Worm (Caenorhabditis elegans) whole organism, young adult: ENCODE results near the gene Y53G8AL.3.

Experiments
- F37B4.10 ChIP-seq: fragments of 200-800 bp; sonication (Bioruptor generic); IDR thresholded peaks from 2 replicates; pipeline ENCODE4 v1.3.6; 2022; ENCODE audit warnings: missing genetic modification characterization, missing compliant biosample characterization
- F57A8.1 ChIP-seq: fragments of 200-800 bp; sonication (Bioruptor generic); optimal IDR thresholded peaks from 2 replicates; lab custom pipeline; 2018; ENCODE audit warnings: mild to moderate bottlenecking, missing genetic modification characterization, moderate library complexity, missing compliant biosample characterization
- Y53F4B.3 ChIP-seq: fragments of 200-800 bp; sonication (Bioruptor generic); IDR thresholded peaks from 2 replicates; pipeline ENCODE4 v1.3.6; 2022; ENCODE audit warnings: missing genetic modification reagents, missing genetic modification characterization, missing compliant biosample characterization
- hlh-26 ChIP-seq: fragments of 200-800 bp; sonication (Bioruptor generic); conservative IDR thresholded peaks from 2 replicates; pipeline ENCODE4 v1.3.6; 2022; ENCODE audit warnings: missing genetic modification reagents, missing genetic modification characterization, missing compliant biosample characterization
- hmg-1.2 ChIP-seq: fragments of 200-800 bp; sonication (Bioruptor generic); IDR thresholded peaks from 2 replicates; pipeline ENCODE4 v1.3.6; 2022; ENCODE audit warnings: missing genetic modification reagents, missing genetic modification characterization, missing compliant biosample characterization
- hsf-1 ChIP-seq: fragments of 200-800 bp; sonication (Bioruptor generic); IDR thresholded peaks from 2 replicates; pipeline ENCODE4 v1.3.6; 2022; ENCODE audit warnings: missing genetic modification reagents, missing genetic modification characterization, missing compliant biosample characterization
- lin-54 ChIP-seq: fragments of 200-800 bp; sonication (Bioruptor generic); optimal IDR thresholded peaks from 2 replicates; lab custom pipeline; 2018; ENCODE audit warnings: mild to moderate bottlenecking, missing genetic modification characterization, missing compliant biosample characterization
- lsl-1 ChIP-seq: fragments of 200-800 bp; sonication (Bioruptor generic); optimal IDR thresholded peaks from 2 replicates; lab custom pipeline; 2018; ENCODE audit warnings: mild to moderate bottlenecking, missing genetic modification characterization, moderate library complexity, missing compliant biosample characterization
- madf-3 ChIP-seq: fragments of 200-800 bp; sonication (Bioruptor generic); IDR thresholded peaks from 2 replicates; pipeline ENCODE4 v1.3.6; 2022; ENCODE audit warnings: missing genetic modification reagents, missing genetic modification characterization, missing compliant biosample characterization
- rpc-1 ChIP-seq, 2 experiments: fragments of 150-350 bp in 1 of 2; sonication (generic microtip) in 1 of 2; optimal IDR thresholded peaks; 2 replicates each; lab custom pipeline; 2014 to 2018; ENCODE audit warnings: missing biosample characterization in 1 of 2, missing genetic modification characterization in 1 of 2, missing genetic modification reagents in 1 of 2, missing genotype in 1 of 2
- tbx-9 ChIP-seq: sonication (generic microtip); optimal IDR thresholded peaks from 2 replicates; lab custom pipeline; 2016; ENCODE audit warnings: borderline replicate concordance, missing genetic modification characterization, inconsistent platforms, missing compliant biosample characterization
- unc-62 ChIP-seq: fragments of 150-350 bp; optimal IDR thresholded peaks from 2 replicates; lab custom pipeline; 2014; ENCODE audit warnings: missing biosample characterization, missing genetic modification reagents, missing genetic modification characterization

The Y53G8AL.3 gene

ce11 chrIII:3219050-3219449, 33.9 kb downstream of the Y53G8AL.3 start, which contains the start of gene frm-8:
TSS of gene frm-8 (minus strand) at chrIII:3219150.
- TF ChIP-seq tbx-9 (tag; lab: Kevin White, UChicago) = no peak
- no peak for TF ChIP-seq unc-62 (GFP tag; lab: Kevin White, UChicago)
- no peak for TF ChIP-seq lsl-1 (GFP tag; lab: Kevin White, UChicago)
- TF ChIP-seq hlh-26 (GFP tag; lab: Robert Waterston, UW) = no peak
- no peak for TF ChIP-seq Y53F4B.3 (GFP tag; lab: Robert Waterston, UW)
- TF ChIP-seq F37B4.10 (GFP tag; lab: Robert Waterston, UW) = no peak
- TF ChIP-seq hsf-1 (GFP tag; lab: Robert Waterston, UW) = no peak
- TF ChIP-seq madf-3 (GFP tag; lab: Robert Waterston, UW) = no peak
- no peak for TF ChIP-seq F57A8.1 (GFP tag; lab: Kevin White, UChicago)
- TF ChIP-seq lin-54 (GFP tag; lab: Kevin White, UChicago) = no peak

- peak; percentile 90 for TF ChIP-seq hmg-1.2
- no peak for TF ChIP-seq rpc-1 (optimal IDR thresholded peaks at IDR 0.05; lab: Kevin White, UChicago)
- no peak for TF ChIP-seq rpc-1 (tag; optimal IDR thresholded peaks at IDR 0.05; lab: Kevin White, UChicago)
Measured at ce11 chrIII:3203589-3203988, 49.4 kb downstream of the Y53G8AL.3 start.
